Worm (Caenorhabditis elegans) whole organism, mixed stage, embryonic: ENCODE data around the gene sptl-2.

Experiments used
- lsy-2 ChIP-seq: fragments of 150-350 bp; optimal IDR thresholded peaks from 2 replicates; lab custom pipeline; 2014; ENCODE audit warnings: missing biosample characterization, missing genetic modification characterization
- nhr-28 ChIP-seq: fragments of 150-350 bp; optimal IDR thresholded peaks from 2 replicates; lab custom pipeline; 2014; ENCODE audit warnings: missing biosample characterization, missing genetic modification characterization
- snpc-4 ChIP-seq: fragments of 150-350 bp; optimal IDR thresholded peaks from 2 replicates; lab custom pipeline; 2014; ENCODE audit warnings: missing biosample characterization, missing genetic modification characterization

ce11 chrV:8000929-8001513, 16.0 kb upstream of the sptl-2 start, which contains the start of gene Y97E10AR.1:
- TF ChIP-seq lsy-2 (peak; percentile 42), snpc-4 (no peak), nhr-28 (tag; lab: Kevin White, UChicago) (no peak)
